Worm (Caenorhabditis elegans) whole organism, L4/young adult: ENCODE data around the gene 2L52.1.

Source experiments
- W03F9.2 ChIP-seq: fragments of 150-350 bp; optimal IDR thresholded peaks from 2 replicates; lab custom pipeline; 2014; ENCODE audit warnings: missing biosample characterization, missing genetic modification characterization
- him-1 ChIP-seq: sonication (generic microtip); optimal IDR thresholded peaks from 2 replicates; lab custom pipeline; 2016; ENCODE audit warnings: missing genotype, missing genetic modification reagents, missing genetic modification characterization, missing compliant biosample characterization

DNA sequence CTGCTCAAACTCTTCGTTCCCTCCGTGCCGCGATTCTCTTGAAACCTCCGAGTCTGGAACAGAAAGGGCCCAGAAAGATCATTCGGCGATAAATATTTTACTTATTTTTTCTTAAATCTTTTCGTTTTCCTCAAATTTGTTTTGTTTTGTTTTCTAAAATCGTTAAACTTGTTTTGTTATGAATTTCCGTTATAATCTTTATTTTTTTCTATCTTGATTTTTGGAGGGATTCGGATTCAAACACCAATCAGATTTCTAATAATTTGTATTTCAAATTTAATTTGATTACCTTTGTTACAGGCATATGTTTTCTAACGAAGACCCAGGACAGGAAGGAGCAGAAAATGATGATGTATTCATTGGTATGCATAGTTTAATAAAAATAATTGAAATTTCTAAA is 45.6 kb downstream of the 2L52.1 start, which contains the start of gene C23H3.5:
- TF ChIP-seq him-1 (tag; lab: Kevin White, UChicago) (no peak), W03F9.2 (tag; lab: Kevin White, UChicago) (no peak)
